Fruit fly (Drosophila melanogaster) whole organism, embryonic: ENCODE measurements around the gene CG5861.

Source experiments
- Abd-B ChIP-seq: fragments of 200-800 bp; sonication (Bioruptor generic); optimal IDR thresholded peaks from 2 replicates; lab custom pipeline; 2018; ENCODE audit warnings: missing biosample characterization, mild to moderate bottlenecking, missing genetic modification characterization, moderate library complexity
- Aef1 ChIP-seq: fragments of 200-800 bp; sonication (Bioruptor generic); IDR thresholded peaks from 3 replicates; pipeline ENCODE4 v1.3.6; 2022; ENCODE audit warnings: missing biosample characterization, missing genetic modification characterization
- CG11696 ChIP-seq: fragments of 200-800 bp; sonication (Bioruptor generic); IDR thresholded peaks from 2 replicates; pipeline ENCODE4 v1.3.6; 2022; ENCODE audit warnings: missing biosample characterization, missing genetic modification characterization
- CG12769 ChIP-seq: fragments of 200-800 bp; sonication (Bioruptor generic); optimal IDR thresholded peaks from 2 replicates; lab custom pipeline; 2019; ENCODE audit warnings: missing biosample characterization, mild to moderate bottlenecking, missing genetic modification characterization, moderate library complexity
- CG13894 ChIP-seq: fragments of 200-800 bp; sonication (Bioruptor generic); optimal IDR thresholded peaks from 3 replicates; lab custom pipeline; 2018; ENCODE audit warnings: missing biosample characterization, mild to moderate bottlenecking, missing genetic modification characterization, moderate library complexity
- CG14441 ChIP-seq: fragments of 200-800 bp; sonication (Bioruptor generic); IDR thresholded peaks from 2 replicates; pipeline ENCODE4 v1.3.6; 2022; ENCODE audit warnings: missing biosample characterization, missing genetic modification characterization
- CG15011 ChIP-seq: fragments of 200-800 bp; sonication (Bioruptor generic); optimal IDR thresholded peaks from 3 replicates; lab custom pipeline; 2018; ENCODE audit warnings: missing biosample characterization, mild to moderate bottlenecking, missing genetic modification characterization
- CG1529 ChIP-seq: fragments of 200-800 bp; sonication (Bioruptor generic); optimal IDR thresholded peaks from 3 replicates; lab custom pipeline; 2018; ENCODE audit warnings: missing biosample characterization, missing genetic modification characterization
- CG17802 ChIP-seq: fragments of 200-800 bp; sonication (Bioruptor generic); optimal IDR thresholded peaks from 2 replicates; lab custom pipeline; 2018; ENCODE audit warnings: missing biosample characterization, mild to moderate bottlenecking, missing genetic modification characterization, moderate library complexity
- CG18011 ChIP-seq: fragments of 200-800 bp; sonication (Bioruptor generic); optimal IDR thresholded peaks from 2 replicates; lab custom pipeline; 2017; ENCODE audit warnings: missing biosample characterization, missing genetic modification characterization, mild to moderate bottlenecking, moderate library complexity, missing genotype
- CG2116 ChIP-seq: fragments of 200-800 bp; sonication (Bioruptor generic); optimal IDR thresholded peaks from 3 replicates; lab custom pipeline; 2018; ENCODE audit warnings: missing biosample characterization, mild to moderate bottlenecking, missing genetic modification characterization
- CG31388 ChIP-seq: fragments of 200-800 bp; sonication (Bioruptor generic); optimal IDR thresholded peaks from 2 replicates; lab custom pipeline; 2016; ENCODE audit warnings: missing biosample characterization, missing genetic modification characterization
- CG32532 ChIP-seq: fragments of 200-800 bp; sonication (Bioruptor generic); IDR thresholded peaks from 2 replicates; pipeline ENCODE4 v1.3.6; 2022; ENCODE audit warnings: missing biosample characterization, missing genetic modification characterization
- CG3281 ChIP-seq: fragments of 200-800 bp; sonication (Bioruptor generic); optimal IDR thresholded peaks from 3 replicates; lab custom pipeline; 2017; ENCODE audit warnings: missing biosample characterization, mild to moderate bottlenecking, missing genetic modification characterization
- CG4820 ChIP-seq: fragments of 200-800 bp; sonication (Bioruptor generic); optimal IDR thresholded peaks from 3 replicates; lab custom pipeline; 2016; ENCODE audit warnings: missing biosample characterization, missing genetic modification characterization
- CG6854 ChIP-seq: fragments of 200-800 bp; sonication (Bioruptor generic); optimal IDR thresholded peaks from 3 replicates; lab custom pipeline; 2017; ENCODE audit warnings: missing biosample characterization, mild to moderate bottlenecking, missing genetic modification characterization
- CG7987 ChIP-seq: fragments of 200-800 bp; sonication (Bioruptor generic); optimal IDR thresholded peaks from 2 replicates; lab custom pipeline; 2018; ENCODE audit warnings: missing biosample characterization, mild to moderate bottlenecking, missing genetic modification characterization, moderate library complexity
- CG9797 ChIP-seq: fragments of 200-800 bp; sonication (Bioruptor generic); optimal IDR thresholded peaks from 3 replicates; lab custom pipeline; 2018; ENCODE audit warnings: missing biosample characterization, mild to moderate bottlenecking, missing genetic modification characterization
- CoRest ChIP-seq: fragments of 200-800 bp; sonication (Bioruptor generic); optimal IDR thresholded peaks from 3 replicates; lab custom pipeline; 2018; ENCODE audit warnings: missing biosample characterization, mild to moderate bottlenecking, missing genetic modification characterization, moderate library complexity
- Doc3 ChIP-seq: fragments of 200-800 bp; sonication (Bioruptor generic); IDR thresholded peaks from 3 replicates; pipeline ENCODE4 v1.3.6; 2022; ENCODE audit warnings: missing biosample characterization, missing genetic modification characterization; ENCODE audit not compliant: partially characterized antibody
- H15 ChIP-seq: fragments of 200-800 bp; sonication (Bioruptor generic); IDR thresholded peaks from 3 replicates; pipeline ENCODE4 v1.3.6; 2022; ENCODE audit warnings: missing biosample characterization, missing genetic modification characterization
- HHEX ChIP-seq: fragments of 200-800 bp; sonication (Bioruptor generic); optimal IDR thresholded peaks from 3 replicates; lab custom pipeline; 2017; ENCODE audit warnings: missing biosample characterization, mild to moderate bottlenecking, missing genetic modification characterization, missing genetic modification reagents
- Jarid2 ChIP-seq: fragments of 200-800 bp; sonication (Bioruptor generic); optimal IDR thresholded peaks from 3 replicates; lab custom pipeline; 2017; ENCODE audit warnings: mild to moderate bottlenecking, missing biosample characterization, missing genetic modification reagents, missing genetic modification characterization
- Kr ChIP-seq: fragments of 200-800 bp; sonication (Bioruptor generic); optimal IDR thresholded peaks from 2 replicates; lab custom pipeline; 2017; ENCODE audit warnings: missing biosample characterization, mild to moderate bottlenecking, missing genetic modification characterization
- Lpt ChIP-seq: fragments of >200 bp; optimal IDR thresholded peaks from 2 replicates; lab custom pipeline; 2018; ENCODE audit warnings: missing biosample characterization, missing genetic modification characterization
- Meics ChIP-seq: fragments of 200-800 bp; sonication (Bioruptor generic); optimal IDR thresholded peaks from 2 replicates; lab custom pipeline; 2017; ENCODE audit warnings: missing biosample characterization, mild to moderate bottlenecking, missing genetic modification characterization
- Rfx ChIP-seq: fragments of 200-800 bp; sonication (Bioruptor generic); IDR thresholded peaks from 2 replicates; pipeline ENCODE4 v1.3.6; 2022; ENCODE audit warnings: missing biosample characterization, missing genetic modification characterization
- Stat92E ChIP-seq, 3 experiments: fragments of >200 bp in 2 of 3; fragments of 200-800 bp in 1 of 3; sonication (Bioruptor generic) in 1 of 3; optimal IDR thresholded peaks; 2 replicates each; lab custom pipeline; 2017 to 2019; ENCODE audit warnings: missing biosample characterization in 3 of 3, missing genetic modification characterization in 3 of 3, mild to moderate bottlenecking in 1 of 3, moderate library complexity in 1 of 3
- cad ChIP-seq: fragments of >200 bp; optimal IDR thresholded peaks from 2 replicates; lab custom pipeline; 2017; ENCODE audit warnings: missing biosample characterization, missing genetic modification characterization
- chm ChIP-seq: fragments of 200-800 bp; sonication (Bioruptor generic); IDR thresholded peaks from 2 replicates; pipeline ENCODE4 v1.3.6; 2022; ENCODE audit warnings: missing biosample characterization, missing genetic modification characterization
- dimm ChIP-seq: fragments of 200-800 bp; sonication (Bioruptor generic); IDR thresholded peaks from 2 replicates; pipeline ENCODE4 v1.3.6; 2022; ENCODE audit warnings: missing biosample characterization, missing genetic modification characterization
- dmrt99B ChIP-seq: fragments of 200-800 bp; sonication (Bioruptor generic); optimal IDR thresholded peaks from 2 replicates; lab custom pipeline; 2018; ENCODE audit warnings: missing biosample characterization, mild to moderate bottlenecking, missing genetic modification characterization, moderate library complexity
- fu2 ChIP-seq: fragments of 200-800 bp; sonication (Bioruptor generic); optimal IDR thresholded peaks from 2 replicates; lab custom pipeline; 2016; ENCODE audit warnings: missing biosample characterization, missing genetic modification characterization
- gt ChIP-seq: fragments of 200-800 bp; sonication (Bioruptor generic); IDR thresholded peaks from 2 replicates; pipeline ENCODE4 v1.3.6; 2022; ENCODE audit warnings: missing biosample characterization, missing genetic modification characterization
- ind ChIP-seq: fragments of 200-800 bp; sonication (Bioruptor generic); optimal IDR thresholded peaks from 3 replicates; lab custom pipeline; 2016; ENCODE audit warnings: missing biosample characterization, missing genetic modification characterization
- jumu ChIP-seq: fragments of 200-800 bp; sonication (Bioruptor generic); optimal IDR thresholded peaks from 3 replicates; lab custom pipeline; 2016; ENCODE audit warnings: missing biosample characterization, missing genetic modification characterization
- knrl ChIP-seq: fragments of 200-800 bp; sonication (Bioruptor generic); IDR thresholded peaks from 3 replicates; pipeline ENCODE4 v1.3.6; 2022; ENCODE audit warnings: missing biosample characterization, missing genetic modification characterization; ENCODE audit not compliant: partially characterized antibody
- mirr ChIP-seq: fragments of 200-800 bp; sonication (Bioruptor generic); optimal IDR thresholded peaks from 3 replicates; lab custom pipeline; 2018; ENCODE audit warnings: missing biosample characterization, mild to moderate bottlenecking, missing genetic modification characterization
- p53 ChIP-seq: fragments of 200-800 bp; sonication (Bioruptor generic); optimal IDR thresholded peaks from 2 replicates; lab custom pipeline; 2016; ENCODE audit warnings: missing biosample characterization, missing genetic modification characterization
- pum ChIP-seq: fragments of 200-800 bp; sonication (Bioruptor generic); optimal IDR thresholded peaks from 2 replicates; lab custom pipeline; 2016; ENCODE audit warnings: missing biosample characterization, missing genetic modification characterization
- salm ChIP-seq: fragments of 200-800 bp; sonication (Bioruptor generic); optimal IDR thresholded peaks from 2 replicates; lab custom pipeline; 2018; ENCODE audit warnings: missing biosample characterization, mild to moderate bottlenecking, missing genetic modification characterization
- sens-2 ChIP-seq: fragments of 200-800 bp; sonication (Bioruptor generic); IDR thresholded peaks from 2 replicates; pipeline ENCODE4 v1.3.6; 2022; ENCODE audit warnings: missing biosample characterization, missing genetic modification characterization
- seq ChIP-seq: fragments of 200-800 bp; sonication (Bioruptor generic); IDR thresholded peaks from 2 replicates; pipeline ENCODE4 v1.3.6; 2022; ENCODE audit warnings: missing biosample characterization, missing genetic modification characterization
- ssp ChIP-seq: fragments of 200-800 bp; sonication (Bioruptor generic); IDR thresholded peaks from 2 replicates; pipeline ENCODE4 v1.3.6; 2022; ENCODE audit warnings: missing biosample characterization, missing genetic modification characterization
- sug ChIP-seq: fragments of 200-800 bp; optimal IDR thresholded peaks from 2 replicates; lab custom pipeline; 2019; ENCODE audit warnings: missing biosample characterization, mild to moderate bottlenecking, missing genetic modification characterization, moderate library complexity
- toy ChIP-seq: fragments of 200-800 bp; sonication (Bioruptor generic); IDR thresholded peaks from 2 replicates; pipeline ENCODE4 v1.3.6; 2022; ENCODE audit warnings: missing biosample characterization, missing genetic modification characterization
- trem ChIP-seq: fragments of 200-800 bp; optimal IDR thresholded peaks from 3 replicates; lab custom pipeline; 2019; ENCODE audit warnings: missing biosample characterization, mild to moderate bottlenecking, missing genetic modification characterization, moderate library complexity
- usp ChIP-seq: fragments of >200 bp; optimal IDR thresholded peaks from 2 replicates; lab custom pipeline; 2017; ENCODE audit warnings: missing biosample characterization, missing genetic modification characterization
- wek ChIP-seq: fragments of 200-800 bp; sonication (Bioruptor generic); optimal IDR thresholded peaks from 3 replicates; lab custom pipeline; 2018; ENCODE audit warnings: missing biosample characterization, mild to moderate bottlenecking, missing genetic modification characterization, moderate library complexity
- zf30C ChIP-seq: fragments of 200-800 bp; sonication (Bioruptor generic); optimal IDR thresholded peaks from 3 replicates; lab custom pipeline; 2018; ENCODE audit warnings: missing biosample characterization, mild to moderate bottlenecking, missing genetic modification characterization

Gene CG5861

DNA sequence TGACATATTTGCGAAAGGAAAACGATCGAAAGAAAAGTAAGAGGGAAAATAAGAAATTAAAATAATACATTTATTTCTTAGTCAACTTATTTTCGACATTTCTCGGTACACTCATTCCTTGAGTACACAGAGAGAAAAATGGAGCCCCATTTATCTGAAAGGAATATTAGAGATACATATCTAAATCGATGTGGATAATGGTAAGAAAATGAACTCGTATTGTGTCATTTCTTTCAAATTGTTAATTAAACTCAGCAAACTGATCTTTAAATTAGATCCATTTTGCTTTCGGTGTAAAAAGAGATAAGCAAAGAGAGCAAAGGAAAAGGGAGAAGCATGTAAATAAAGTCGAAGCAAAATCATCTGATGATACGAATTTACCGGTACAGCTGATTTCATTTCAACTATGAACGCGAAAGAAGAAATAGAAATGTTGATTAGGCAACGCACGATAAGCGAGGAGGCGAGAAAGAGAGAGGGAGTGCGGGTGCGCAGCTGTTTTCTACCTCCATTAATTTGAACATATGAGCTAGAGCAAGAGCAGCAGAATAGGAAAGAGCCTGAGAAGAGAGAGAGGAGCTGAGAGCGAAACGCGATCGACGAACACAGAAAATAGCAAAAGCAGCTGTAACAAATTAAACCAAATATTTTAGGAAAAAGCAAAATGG, 21.3 kb downstream of the CG5861 start (continued):
- TF ChIP-seq CG12769 (tag; lab: Kevin White, UChicago): peak; percentile 92
- TF ChIP-seq CG1529 (GFP tag; lab: Kevin White, UChicago): peak; percentile 73
- TF ChIP-seq Lpt (GFP tag; lab: Kevin White, UChicago): no peak
- TF ChIP-seq gt: no peak
- TF ChIP-seq CG15011 (GFP tag; lab: Kevin White, UChicago): peak; percentile 77
- TF ChIP-seq CG13894: peak; percentile 76
- TF ChIP-seq dmrt99B (tag; lab: Kevin White, UChicago): peak; percentile 91
- TF ChIP-seq CG9797: no peak
- TF ChIP-seq sug (tag; lab: Kevin White, UChicago): peak; percentile 56
- TF ChIP-seq salm (tag; lab: Kevin White, UChicago): peak; percentile 82
- peak; percentile 76 for TF ChIP-seq CG17802 (tag; lab: Kevin White, UChicago)
- TF ChIP-seq CG3281 (GFP tag; lab: Kevin White, UChicago): peak; percentile 87
- TF ChIP-seq Rfx: no peak
- TF ChIP-seq CG2116 (GFP tag; lab: Kevin White, UChicago): peak; percentile 36
- TF ChIP-seq CG14441 (GFP tag; lab: Robert Waterston, UW): no peak
- peak; percentile 89 for TF ChIP-seq ind (GFP tag; lab: Kevin White, UChicago)
- TF ChIP-seq jumu (GFP tag; lab: Kevin White, UChicago): peak; percentile 72
- TF ChIP-seq trem: peak; percentile 78
- TF ChIP-seq CG18011 (GFP tag; lab: Kevin White, UChicago): peak; percentile 71
- no peak for TF ChIP-seq Doc3
- TF ChIP-seq mirr (GFP tag; lab: Kevin White, UChicago): peak; percentile 48
- peak; percentile 54 for TF ChIP-seq p53 (GFP tag; lab: Kevin White, UChicago)
- no peak for TF ChIP-seq dimm
- no peak for TF ChIP-seq cad (GFP tag; lab: Kevin White, UChicago)
- TF ChIP-seq CG11696 (GFP tag; lab: Robert Waterston, UW): no peak
- peak; percentile 80 for TF ChIP-seq fu2 (GFP tag; lab: Kevin White, UChicago)
- peak; percentile 55 for TF ChIP-seq CG31388 (GFP tag; lab: Kevin White, UChicago)
- TF ChIP-seq CG32532 (GFP tag; lab: Robert Waterston, UW): no peak
- TF ChIP-seq H15 (GFP tag; lab: Robert Waterston, UW): no peak
- peak; percentile 87 for TF ChIP-seq HHEX
- peak; percentile 91 for TF ChIP-seq CoRest (tag; lab: Kevin White, UChicago)
- no peak for TF ChIP-seq Aef1 (GFP tag; lab: Robert Waterston, UW)
- TF ChIP-seq Meics: peak; percentile 84
- peak; percentile 77 for TF ChIP-seq CG7987 (GFP tag; lab: Kevin White, UChicago)
- TF ChIP-seq Abd-B (GFP tag; lab: Kevin White, UChicago): peak; percentile 88
- TF ChIP-seq sens-2 (GFP tag; lab: Robert Waterston, UW): no peak
- TF ChIP-seq usp: no peak
- TF ChIP-seq chm (GFP tag; lab: Robert Waterston, UW): no peak
- peak; percentile 84 for TF ChIP-seq zf30C (GFP tag; lab: Kevin White, UChicago)
- no peak for TF ChIP-seq seq (GFP tag; lab: Robert Waterston, UW)
- peak; percentile 84 for TF ChIP-seq CG6854
- peak; percentile 15 for TF ChIP-seq Kr (GFP tag; lab: Kevin White, UChicago)
- peak; percentile 68 for TF ChIP-seq wek
- TF ChIP-seq Stat92E (GFP tag; optimal IDR thresholded peaks at IDR 0.05; lab: Kevin White, UChicago): no peak
- TF ChIP-seq CG4820 (GFP tag; lab: Kevin White, UChicago): peak; percentile 85
- peak; percentile 79 for TF ChIP-seq pum
- TF ChIP-seq knrl: no peak
- no peak for TF ChIP-seq toy
- peak; percentile 12 for TF ChIP-seq Jarid2
- no peak for TF ChIP-seq ssp (GFP tag; lab: Robert Waterston, UW)
